Worm (Caenorhabditis elegans) whole organism, late embryonic: ENCODE results near the gene fbxa-199.

ENCODE experiments used
- ama-1 ChIP-seq: fragments of 150-350 bp; optimal IDR thresholded peaks from 2 replicates; lab custom pipeline; 2014
- ceh-14 ChIP-seq: sonication (generic microtip); optimal IDR thresholded peaks from 2 replicates; lab custom pipeline; 2016; ENCODE audit warnings: missing genotype, missing genetic modification characterization, missing compliant biosample characterization
- hlh-6 ChIP-seq: sonication (generic microtip); optimal IDR thresholded peaks from 2 replicates; lab custom pipeline; 2016; ENCODE audit warnings: missing genotype, missing genetic modification characterization, missing compliant biosample characterization
- madf-2 ChIP-seq: sonication (generic microtip); optimal IDR thresholded peaks from 2 replicates; lab custom pipeline; 2017; ENCODE audit warnings: missing genetic modification characterization, missing compliant biosample characterization
- nhr-11 ChIP-seq: fragments of 150-350 bp; optimal IDR thresholded peaks from 2 replicates; lab custom pipeline; 2014; ENCODE audit warnings: missing biosample characterization, missing genetic modification characterization
- pat-9 ChIP-seq: fragments of 200-800 bp; sonication (Bioruptor generic); optimal IDR thresholded peaks from 2 replicates; lab custom pipeline; 2018; ENCODE audit warnings: mild to moderate bottlenecking, missing genetic modification characterization, moderate library complexity, missing compliant biosample characterization
- pros-1 ChIP-seq: fragments of 150-350 bp; optimal IDR thresholded peaks from 2 replicates; lab custom pipeline; 2014; ENCODE audit warnings: missing biosample characterization, missing genetic modification reagents, missing genetic modification characterization
- sox-4 ChIP-seq: sonication (generic microtip); optimal IDR thresholded peaks from 2 replicates; lab custom pipeline; 2017; ENCODE audit warnings: mild to moderate bottlenecking, missing genetic modification characterization, inconsistent platforms, missing compliant biosample characterization
- tbx-2 ChIP-seq: sonication (generic microtip); optimal IDR thresholded peaks from 2 replicates; lab custom pipeline; 2016; ENCODE audit warnings: missing genetic modification characterization, missing compliant biosample characterization

- TF ChIP-seq nhr-11 (tag; lab: Kevin White, UChicago) (no peak), ceh-14 (tag; lab: Kevin White, UChicago) (no peak), ama-1 (lab: Kevin White, UChicago) (no peak), tbx-2 (tag; lab: Kevin White, UChicago) (no peak), madf-2 (no peak), hlh-6 (tag; lab: Kevin White, UChicago) (no peak), pros-1 (tag; lab: Kevin White, UChicago) (no peak), sox-4 (tag; lab: Kevin White, UChicago) (no peak), pat-9 (tag; lab: Kevin White, UChicago) (no peak)
These were observed 3.7 kb downstream of the fbxa-199 start, which contains the start of gene T06E6.1 for ce11 chrV:15394906-15395305.
